Worm (Caenorhabditis elegans): ENCODE measurements around the gene immp-2.

ce11 chrIV:1044287-1044686 lies 38.6 kb upstream of the immp-2 start, which contains the start of gene Y55F3AM.11:
- TF ChIP-seq him-1 (tag; optimal IDR thresholded peaks at IDR 0.05) (no peak), W03F9.2 (tag; optimal IDR thresholded peaks at IDR 0.05) (no peak), dao-5 (tag; optimal IDR thresholded peaks at IDR 0.05) (no peak)
